Worm (Caenorhabditis elegans) whole organism, L2 larva: Measurements from ENCODE around the gene rib-1.

ENCODE experiments used
- C34F6.9 ChIP-seq: fragments of 150-350 bp; optimal IDR thresholded peaks from 2 replicates; lab custom pipeline; 2014; ENCODE audit warnings: missing biosample characterization, missing genetic modification characterization
- F13H6.1 ChIP-seq: sonication (generic microtip); optimal IDR thresholded peaks from 2 replicates; lab custom pipeline; 2016; ENCODE audit warnings: missing genetic modification characterization, missing compliant biosample characterization
- R02D3.7 ChIP-seq: fragments of 150-350 bp; optimal IDR thresholded peaks from 2 replicates; lab custom pipeline; 2014; ENCODE audit warnings: missing biosample characterization, missing genetic modification characterization
- Y55F3AM.14 ChIP-seq: fragments of 200-800 bp; sonication (Bioruptor generic); optimal IDR thresholded peaks from 2 replicates; lab custom pipeline; 2018; ENCODE audit warnings: mild to moderate bottlenecking, missing genetic modification characterization, missing compliant biosample characterization
- ZK546.5 ChIP-seq: sonication (generic microtip); optimal IDR thresholded peaks from 2 replicates; lab custom pipeline; 2017; ENCODE audit warnings: missing biosample characterization, missing genetic modification characterization
- alr-1 ChIP-seq: fragments of 150-350 bp; optimal IDR thresholded peaks from 2 replicates; lab custom pipeline; 2014; ENCODE audit warnings: missing biosample characterization, missing genetic modification characterization
- aly-2 ChIP-seq: fragments of 150-350 bp; optimal IDR thresholded peaks from 2 replicates; lab custom pipeline; 2014; ENCODE audit warnings: missing biosample characterization, missing genetic modification characterization
- ama-1 ChIP-seq: fragments of 150-350 bp; optimal IDR thresholded peaks from 2 replicates; lab custom pipeline; 2018; ENCODE audit warnings: inconsistent platforms
- blmp-1 ChIP-seq: sonication (generic microtip); optimal IDR thresholded peaks from 2 replicates; lab custom pipeline; 2017; ENCODE audit warnings: missing genetic modification characterization, mild to moderate bottlenecking, missing compliant biosample characterization, antibody characterized with exemption, moderate library complexity; ENCODE audit not compliant: insufficient read depth
- ceh-16 ChIP-seq: fragments of 150-350 bp; optimal IDR thresholded peaks from 2 replicates; lab custom pipeline; 2014; ENCODE audit warnings: missing biosample characterization, missing genetic modification characterization
- ceh-82 ChIP-seq: fragments of 150-350 bp; optimal IDR thresholded peaks from 2 replicates; lab custom pipeline; 2014; ENCODE audit warnings: missing biosample characterization, missing genetic modification characterization
- crh-2 ChIP-seq: sonication (generic microtip); optimal IDR thresholded peaks from 2 replicates; lab custom pipeline; 2017; ENCODE audit warnings: missing biosample characterization, missing genetic modification characterization
- dmd-4 ChIP-seq: sonication (generic microtip); optimal IDR thresholded peaks from 2 replicates; lab custom pipeline; 2017; ENCODE audit warnings: missing biosample characterization, missing genetic modification characterization
- egl-27 ChIP-seq: sonication (generic microtip); optimal IDR thresholded peaks from 3 replicates; lab custom pipeline; 2017; ENCODE audit warnings: missing biosample characterization, missing genetic modification reagents, missing genetic modification characterization
- elt-1 ChIP-seq: fragments of 150-350 bp; optimal IDR thresholded peaks from 2 replicates; lab custom pipeline; 2014; ENCODE audit warnings: missing biosample characterization, missing genetic modification characterization
- elt-3 ChIP-seq: sonication (generic microtip); optimal IDR thresholded peaks from 2 replicates; lab custom pipeline; 2017; ENCODE audit warnings: missing biosample characterization, missing genetic modification characterization
- fos-1 ChIP-seq: fragments of 150-350 bp; optimal IDR thresholded peaks from 2 replicates; lab custom pipeline; 2014; ENCODE audit warnings: missing biosample characterization, missing genetic modification characterization
- gmeb-1 ChIP-seq: fragments of 150-350 bp; optimal IDR thresholded peaks from 2 replicates; lab custom pipeline; 2014; ENCODE audit warnings: missing biosample characterization, missing genetic modification characterization
- lin-11 ChIP-seq: fragments of 150-350 bp; sonication (generic microtip); optimal IDR thresholded peaks from 2 replicates; lab custom pipeline; 2014; ENCODE audit warnings: missing biosample characterization, missing genetic modification characterization, inconsistent platforms, mixed read lengths
- lin-13 ChIP-seq: fragments of 150-350 bp; optimal IDR thresholded peaks from 2 replicates; lab custom pipeline; 2014; ENCODE audit warnings: missing biosample characterization, missing genetic modification reagents, missing genetic modification characterization
- lin-39 ChIP-seq: fragments of 150-350 bp; optimal IDR thresholded peaks from 2 replicates; lab custom pipeline; 2014; ENCODE audit warnings: missing biosample characterization, missing genetic modification reagents, missing genetic modification characterization
- lsy-2 ChIP-seq, 2 experiments: fragments of 150-350 bp in 1 of 2; sonication (generic microtip) in 1 of 2; optimal IDR thresholded peaks; 2 replicates each; lab custom pipeline; 2014 to 2017; ENCODE audit warnings: missing biosample characterization in 2 of 2, missing genetic modification characterization in 2 of 2
- mab-5 ChIP-seq: fragments of 150-350 bp; optimal IDR thresholded peaks from 2 replicates; lab custom pipeline; 2014; ENCODE audit warnings: missing biosample characterization, missing genetic modification characterization
- mbf-1 ChIP-seq: sonication (generic microtip); optimal IDR thresholded peaks from 2 replicates; lab custom pipeline; 2017; ENCODE audit warnings: missing biosample characterization, missing genetic modification characterization
- mdl-1 ChIP-seq, 2 experiments: fragments of 150-350 bp in 1 of 2; sonication (generic microtip) in 1 of 2; optimal IDR thresholded peaks; 2 replicates each; lab custom pipeline; 2017; ENCODE audit warnings: missing biosample characterization in 2 of 2, missing genetic modification characterization in 2 of 2
- nhr-10 ChIP-seq: sonication (generic microtip); optimal IDR thresholded peaks from 2 replicates; lab custom pipeline; 2017; ENCODE audit warnings: missing biosample characterization, missing genetic modification characterization
- nhr-11 ChIP-seq: fragments of 150-350 bp; optimal IDR thresholded peaks from 2 replicates; lab custom pipeline; 2014; ENCODE audit warnings: missing biosample characterization, missing genetic modification characterization
- nhr-12 ChIP-seq: fragments of 150-350 bp; optimal IDR thresholded peaks from 2 replicates; lab custom pipeline; 2014; ENCODE audit warnings: missing biosample characterization, missing genetic modification characterization
- nhr-129 ChIP-seq: fragments of 150-350 bp; optimal IDR thresholded peaks from 2 replicates; lab custom pipeline; 2014; ENCODE audit warnings: missing biosample characterization, missing genetic modification characterization
- nhr-21 ChIP-seq: fragments of 150-350 bp; optimal IDR thresholded peaks from 2 replicates; lab custom pipeline; 2014; ENCODE audit warnings: missing biosample characterization, missing genetic modification characterization
- nhr-23 ChIP-seq: fragments of 150-350 bp; optimal IDR thresholded peaks from 2 replicates; lab custom pipeline; 2014; ENCODE audit warnings: missing biosample characterization, missing genetic modification reagents, missing genetic modification characterization
- nhr-237 ChIP-seq: fragments of 150-350 bp; optimal IDR thresholded peaks from 2 replicates; lab custom pipeline; 2014; ENCODE audit warnings: missing biosample characterization, missing genetic modification characterization
- nhr-25 ChIP-seq: fragments of 150-350 bp; sonication (generic microtip); optimal IDR thresholded peaks from 3 replicates; lab custom pipeline; 2014; ENCODE audit warnings: missing biosample characterization, missing genetic modification characterization
- nhr-6 ChIP-seq: fragments of 150-350 bp; optimal IDR thresholded peaks from 2 replicates; lab custom pipeline; 2014; ENCODE audit warnings: missing biosample characterization, missing genetic modification characterization
- nhr-77 ChIP-seq: fragments of 150-350 bp; optimal IDR thresholded peaks from 2 replicates; lab custom pipeline; 2014; ENCODE audit warnings: missing biosample characterization, missing genetic modification characterization
- sem-4 ChIP-seq: fragments of 150-350 bp; optimal IDR thresholded peaks from 2 replicates; lab custom pipeline; 2014; ENCODE audit warnings: missing biosample characterization, missing genetic modification reagents, missing genetic modification characterization
- skn-1 ChIP-seq: sonication (generic microtip); optimal IDR thresholded peaks from 2 replicates; lab custom pipeline; 2017; ENCODE audit warnings: missing biosample characterization, missing genetic modification characterization
- sma-3 ChIP-seq: sonication (generic microtip); optimal IDR thresholded peaks from 2 replicates; lab custom pipeline; 2016; ENCODE audit warnings: missing genetic modification reagents, missing genetic modification characterization, missing compliant biosample characterization
- sma-9 ChIP-seq, 2 experiments: fragments of 150-350 bp in 1 of 2; sonication (generic microtip) in 1 of 2; optimal IDR thresholded peaks; 2 replicates each; lab custom pipeline; 2014 to 2016; ENCODE audit warnings: missing genetic modification characterization in 2 of 2, mild to moderate bottlenecking in 1 of 2, missing biosample characterization in 1 of 2, missing compliant biosample characterization in 1 of 2, missing genetic modification reagents in 1 of 2, moderate library complexity in 1 of 2
- snpc-4 ChIP-seq: fragments of 150-350 bp; optimal IDR thresholded peaks from 2 replicates; lab custom pipeline; 2014; ENCODE audit warnings: missing biosample characterization, missing genetic modification characterization
- unc-39 ChIP-seq: fragments of 150-350 bp; optimal IDR thresholded peaks from 2 replicates; lab custom pipeline; 2014; ENCODE audit warnings: missing biosample characterization, missing genetic modification characterization
- unc-55 ChIP-seq: fragments of 150-350 bp; sonication (generic microtip); optimal IDR thresholded peaks from 3 replicates; lab custom pipeline; 2014; ENCODE audit warnings: missing biosample characterization, missing genetic modification reagents, missing genetic modification characterization
- unc-62 ChIP-seq: fragments of 150-350 bp; optimal IDR thresholded peaks from 2 replicates; lab custom pipeline; 2014; ENCODE audit warnings: missing biosample characterization, missing genetic modification reagents, missing genetic modification characterization
- zag-1 ChIP-seq: fragments of 150-350 bp; optimal IDR thresholded peaks from 2 replicates; lab custom pipeline; 2014; ENCODE audit warnings: missing biosample characterization, missing genetic modification characterization
- ztf-1 ChIP-seq: fragments of 200-800 bp; sonication (Bioruptor generic); conservative IDR thresholded peaks from 2 replicates; pipeline ENCODE4 v1.3.6; 2022; ENCODE audit warnings: missing genetic modification characterization, missing compliant biosample characterization
- ztf-11 ChIP-seq: sonication (generic microtip); optimal IDR thresholded peaks from 2 replicates; lab custom pipeline; 2017; ENCODE audit warnings: missing biosample characterization, missing genetic modification characterization
- ztf-4 ChIP-seq: fragments of 150-350 bp; optimal IDR thresholded peaks from 2 replicates; lab custom pipeline; 2014; ENCODE audit warnings: missing biosample characterization, missing genetic modification characterization

rib-1 gene

DNA sequence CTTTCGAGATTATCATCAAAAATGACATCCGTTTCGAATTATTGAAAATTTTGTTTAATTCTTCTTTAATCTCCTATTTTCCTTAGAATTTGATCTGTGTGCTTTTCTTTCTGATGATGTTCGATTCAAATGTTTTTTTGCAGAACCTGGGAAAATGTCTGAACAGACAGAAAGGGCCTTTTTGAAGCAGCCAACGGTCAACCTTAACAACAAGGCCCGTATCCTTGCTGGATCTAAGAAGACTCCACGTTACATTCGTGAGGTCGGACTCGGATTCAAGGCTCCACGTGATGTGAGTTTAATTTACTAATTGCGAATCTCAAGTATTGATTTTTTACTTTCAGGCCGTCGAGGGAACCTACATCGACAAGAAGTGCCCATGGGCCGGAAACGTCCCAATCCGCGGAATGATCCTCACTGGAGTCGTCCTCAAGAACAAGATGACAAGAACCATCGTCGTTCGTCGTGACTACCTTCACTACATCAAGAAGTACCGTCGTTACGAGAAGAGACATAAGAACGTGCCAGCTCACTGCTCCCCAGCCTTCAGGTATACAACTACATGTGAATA, 24.0 kb downstream of the rib-1 start, which contains the start of gene rps-11:
rps-11 (plus strand) TSS at position 144 of the 571 bp plus-strand sequence.
- no peak for TF ChIP-seq fos-1
- TF ChIP-seq skn-1 = no peak
- no peak for TF ChIP-seq mbf-1 (tag; lab: Kevin White, UChicago)
- no peak for TF ChIP-seq nhr-237 (tag; lab: Kevin White, UChicago)
- TF ChIP-seq elt-3 (tag; lab: Kevin White, UChicago) = no peak
- no peak for TF ChIP-seq C34F6.9
- no peak for TF ChIP-seq lin-39
- TF ChIP-seq unc-55 (GFP tag; lab: Kevin White, UChicago) = no peak
- no peak for TF ChIP-seq crh-2 (tag; lab: Kevin White, UChicago)
- no peak for TF ChIP-seq ceh-16 (tag; lab: Kevin White, UChicago)
- TF ChIP-seq, all 48 proteins: peak for 0

DNA sequence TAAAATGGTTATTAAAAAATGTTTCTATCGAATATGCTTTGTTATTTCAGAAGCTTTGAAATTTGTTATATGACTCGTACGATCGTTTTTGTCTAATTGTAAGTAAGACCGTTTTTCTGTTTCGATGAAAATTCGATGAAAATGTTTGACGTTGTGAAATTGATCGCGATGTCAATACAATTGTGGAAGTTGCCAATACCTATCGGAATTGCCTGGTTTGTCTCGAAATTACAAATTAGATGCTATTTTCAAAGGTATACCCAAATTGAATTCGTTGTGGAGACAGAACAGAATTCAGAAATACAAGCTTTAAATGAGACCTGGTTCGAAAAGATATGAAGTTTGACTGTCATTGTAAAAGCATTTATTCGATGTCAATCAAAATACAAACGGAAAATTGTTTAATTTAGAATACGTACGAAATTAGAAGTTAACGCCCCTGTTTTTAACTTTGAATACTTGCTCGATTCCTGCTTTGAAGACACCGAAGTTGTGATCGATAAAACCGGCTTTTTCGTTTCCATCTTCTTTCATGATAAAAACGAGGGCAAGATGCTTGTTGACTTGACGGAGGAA, 24.8 kb downstream of the rib-1 start:
- TF ChIP-seq ceh-16 (tag; lab: Kevin White, UChicago) (no peak), ceh-82 (no peak), crh-2 (tag; lab: Kevin White, UChicago) (no peak), unc-62 (GFP tag; lab: Kevin White, UChicago) (no peak), nhr-237 (tag; lab: Kevin White, UChicago) (no peak), nhr-23 (no peak), lsy-2 (tag; optimal IDR thresholded peaks at IDR 0.05; lab: Kevin White, UChicago) (no peak), R02D3.7 (no peak), ama-1 (lab: Kevin White, UChicago) (no peak), nhr-77 (tag; lab: Kevin White, UChicago) (no peak), zag-1 (tag; lab: Kevin White, UChicago) (no peak), aly-2 (tag; lab: Kevin White, UChicago) (no peak), nhr-25 (no peak), C34F6.9 (no peak), snpc-4 (tag; lab: Kevin White, UChicago) (no peak)

DNA sequence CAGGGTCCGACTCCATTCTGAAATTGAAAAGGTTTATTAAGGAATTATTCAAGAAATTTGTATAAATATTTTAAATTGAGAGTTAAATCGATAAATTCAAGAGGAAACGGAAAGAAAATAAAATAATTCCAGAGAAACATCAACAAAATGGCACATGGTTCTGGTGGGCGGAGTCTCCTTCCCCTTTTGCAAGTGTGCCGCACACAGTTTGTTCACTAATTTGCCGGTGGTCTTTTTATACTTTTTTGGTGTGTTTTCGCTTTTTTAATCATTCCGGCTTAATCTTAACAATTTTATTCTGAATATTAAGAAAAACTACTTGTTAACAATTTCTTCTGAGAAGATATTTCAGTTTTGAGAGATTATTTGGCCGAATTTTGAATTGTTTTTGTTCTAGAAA, 26.3 kb downstream of the rib-1 start, which contains the start of the genes ragc-1 and Y24F12A.1:
ragc-1 (minus strand) TSS at position 25 of the 400 bp plus-strand sequence.
Y24F12A.1 (plus strand) TSS at position 346 of the 400 bp plus-strand sequence.
- no peak for TF ChIP-seq elt-1 (tag; lab: Kevin White, UChicago)
- no peak for TF ChIP-seq mab-5
- TF ChIP-seq blmp-1 (tag; lab: Kevin White, UChicago) = peak; percentile 31
- TF ChIP-seq elt-3 (tag; lab: Kevin White, UChicago) = no peak
- no peak for TF ChIP-seq alr-1 (tag; lab: Kevin White, UChicago)
- TF ChIP-seq nhr-25 = peak; percentile 51
- TF ChIP-seq zag-1 (tag; lab: Kevin White, UChicago) = no peak
- no peak for TF ChIP-seq nhr-12
- TF ChIP-seq lin-13 (GFP tag; lab: Kevin White, UChicago) = peak; percentile 27
- peak; percentile 68 for TF ChIP-seq unc-55 (GFP tag; lab: Kevin White, UChicago)
- peak; percentile 13 for TF ChIP-seq fos-1
- TF ChIP-seq lin-39 = no peak
- no peak for TF ChIP-seq nhr-21 (tag; lab: Kevin White, UChicago)
- no peak for TF ChIP-seq nhr-6
- no peak for TF ChIP-seq lin-11 (tag; lab: Kevin White, UChicago)
- peak; percentile 29 for TF ChIP-seq F13H6.1
- TF ChIP-seq ZK546.5 (tag; lab: Kevin White, UChicago) = no peak
- TF ChIP-seq nhr-11 (tag; lab: Kevin White, UChicago) = no peak
- TF ChIP-seq skn-1 = peak; percentile 30
- TF ChIP-seq sem-4 (tag; lab: Kevin White, UChicago) = no peak
- TF ChIP-seq ztf-1 (GFP tag; lab: Robert Waterston, UW) = no peak
- no peak for TF ChIP-seq unc-39
- peak; percentile 50 for TF ChIP-seq crh-2 (tag; lab: Kevin White, UChicago)
- peak; percentile 18 for TF ChIP-seq snpc-4 (tag; lab: Kevin White, UChicago)
- no peak for TF ChIP-seq Y55F3AM.14 (GFP tag; lab: Kevin White, UChicago)
- TF ChIP-seq nhr-10 = no peak
- no peak for TF ChIP-seq ztf-4 (tag; lab: Kevin White, UChicago)
- peak; percentile 72 for TF ChIP-seq C34F6.9
- no peak for TF ChIP-seq ceh-16 (tag; lab: Kevin White, UChicago)
- no peak for TF ChIP-seq nhr-23
- TF ChIP-seq sma-3 = peak; percentile 55
- peak; percentile 69 for TF ChIP-seq nhr-129 (tag; lab: Kevin White, UChicago)
- no peak for TF ChIP-seq aly-2 (tag; lab: Kevin White, UChicago)
- TF ChIP-seq mdl-1 (tag; optimal IDR thresholded peaks at IDR 0.05; lab: Kevin White, UChicago) = no peak
- no peak for TF ChIP-seq nhr-77 (tag; lab: Kevin White, UChicago)
- peak; percentile 18 for TF ChIP-seq sma-9 (GFP tag; optimal IDR thresholded peaks at IDR 0.05; lab: Kevin White, UChicago)
- TF ChIP-seq sma-9 (tag; optimal IDR thresholded peaks at IDR 0.05; lab: Kevin White, UChicago) = no peak
- no peak for TF ChIP-seq nhr-237 (tag; lab: Kevin White, UChicago)
- no peak for TF ChIP-seq ztf-11
- TF ChIP-seq dmd-4 (tag; lab: Kevin White, UChicago) = no peak
- peak in 1 of 2 experiments; percentile 72 for TF ChIP-seq lsy-2 (tag; optimal IDR thresholded peaks at IDR 0.05; lab: Kevin White, UChicago)
- no peak for TF ChIP-seq egl-27 (tag; lab: Kevin White, UChicago)
- TF ChIP-seq gmeb-1 (tag; lab: Kevin White, UChicago) = peak; percentile 40
